Fruit fly (Drosophila melanogaster) whole organism, embryonic: ENCODE results near the gene CG4613.

Source experiments
- Adf1 ChIP-seq: fragments of 200-800 bp; sonication (Bioruptor generic); IDR thresholded peaks from 2 replicates; pipeline ENCODE4 v1.3.6; 2022; ENCODE audit warnings: missing biosample characterization, missing genetic modification characterization
- BtbVII ChIP-seq: fragments of 200-800 bp; sonication (Bioruptor generic); optimal IDR thresholded peaks from 3 replicates; lab custom pipeline; 2017; ENCODE audit warnings: missing biosample characterization, mild to moderate bottlenecking, missing genetic modification characterization
- CG12942 ChIP-seq: fragments of 200-800 bp; sonication (Bioruptor generic); optimal IDR thresholded peaks from 3 replicates; lab custom pipeline; 2016; ENCODE audit warnings: missing biosample characterization, missing genetic modification characterization
- CG1529 ChIP-seq: fragments of 200-800 bp; sonication (Bioruptor generic); optimal IDR thresholded peaks from 3 replicates; lab custom pipeline; 2018; ENCODE audit warnings: missing biosample characterization, missing genetic modification characterization
- CG1602 ChIP-seq: fragments of 200-800 bp; sonication (Bioruptor generic); optimal IDR thresholded peaks from 3 replicates; lab custom pipeline; 2016; ENCODE audit warnings: missing biosample characterization, missing genetic modification characterization
- CG1647 ChIP-seq: fragments of 200-800 bp; sonication (Bioruptor generic); optimal IDR thresholded peaks from 3 replicates; lab custom pipeline; 2016; ENCODE audit warnings: missing biosample characterization, missing genetic modification characterization
- CG18599 ChIP-seq: fragments of 200-800 bp; sonication (Bioruptor generic); optimal IDR thresholded peaks from 3 replicates; lab custom pipeline; 2017; ENCODE audit warnings: missing biosample characterization, missing genetic modification characterization, mild to moderate bottlenecking, moderate library complexity, missing genetic modification reagents
- CG31388 ChIP-seq: fragments of 200-800 bp; sonication (Bioruptor generic); optimal IDR thresholded peaks from 2 replicates; lab custom pipeline; 2016; ENCODE audit warnings: missing biosample characterization, missing genetic modification characterization
- CG32532 ChIP-seq: fragments of 200-800 bp; sonication (Bioruptor generic); IDR thresholded peaks from 2 replicates; pipeline ENCODE4 v1.3.6; 2022; ENCODE audit warnings: missing biosample characterization, missing genetic modification characterization
- CG34376 ChIP-seq: fragments of 200-800 bp; sonication (Bioruptor generic); optimal IDR thresholded peaks from 2 replicates; lab custom pipeline; 2018; ENCODE audit warnings: missing biosample characterization, mild to moderate bottlenecking, missing genetic modification characterization
- CG4707 ChIP-seq: fragments of 200-800 bp; sonication (Bioruptor generic); optimal IDR thresholded peaks from 2 replicates; lab custom pipeline; 2018; ENCODE audit warnings: missing biosample characterization, mild to moderate bottlenecking, missing genetic modification characterization, moderate library complexity
- CG6654 ChIP-seq: fragments of 200-800 bp; sonication (Bioruptor generic); optimal IDR thresholded peaks from 2 replicates; lab custom pipeline; 2017; ENCODE audit warnings: missing biosample characterization, mild to moderate bottlenecking, missing genetic modification characterization
- CG6683 ChIP-seq: fragments of 200-800 bp; sonication (Bioruptor generic); optimal IDR thresholded peaks from 2 replicates; lab custom pipeline; 2017; ENCODE audit warnings: missing biosample characterization, mild to moderate bottlenecking, missing genetic modification characterization, missing genetic modification reagents
- CG7786 ChIP-seq: fragments of 200-800 bp; sonication (Bioruptor generic); optimal IDR thresholded peaks from 2 replicates; lab custom pipeline; 2016; ENCODE audit warnings: missing biosample characterization, missing genetic modification characterization
- CG8290 ChIP-seq, 3 experiments: fragments of 200-800 bp; sonication (Bioruptor generic); optimal IDR thresholded peaks; 2 replicates each; lab custom pipeline; 2016 to 2019; ENCODE audit warnings: missing biosample characterization in 3 of 3, missing genetic modification characterization in 3 of 3, mild to moderate bottlenecking in 2 of 3, moderate library complexity in 1 of 3
- CG8388 ChIP-seq: fragments of 200-800 bp; sonication (Bioruptor generic); optimal IDR thresholded peaks from 2 replicates; lab custom pipeline; 2019; ENCODE audit warnings: missing biosample characterization, mild to moderate bottlenecking, missing genetic modification characterization, moderate library complexity
- CG8924 ChIP-seq: fragments of 200-800 bp; optimal IDR thresholded peaks from 3 replicates; lab custom pipeline; 2019; ENCODE audit warnings: missing biosample characterization, mild to moderate bottlenecking, missing genetic modification characterization, moderate library complexity
- CG9797 ChIP-seq: fragments of 200-800 bp; sonication (Bioruptor generic); optimal IDR thresholded peaks from 3 replicates; lab custom pipeline; 2018; ENCODE audit warnings: missing biosample characterization, mild to moderate bottlenecking, missing genetic modification characterization
- Doc3 ChIP-seq: fragments of 200-800 bp; sonication (Bioruptor generic); IDR thresholded peaks from 3 replicates; pipeline ENCODE4 v1.3.6; 2022; ENCODE audit warnings: missing biosample characterization, missing genetic modification characterization; ENCODE audit not compliant: partially characterized antibody
- Ets97D ChIP-seq: fragments of 200-800 bp; sonication (Bioruptor generic); optimal IDR thresholded peaks from 3 replicates; lab custom pipeline; 2016; ENCODE audit warnings: missing biosample characterization, missing genetic modification characterization
- GATAe ChIP-seq: fragments of 200-800 bp; sonication (Bioruptor generic); conservative IDR thresholded peaks from 2 replicates; pipeline ENCODE4 v1.3.6; 2022; ENCODE audit warnings: missing biosample characterization, missing genetic modification characterization
- Kr ChIP-seq: fragments of 200-800 bp; sonication (Bioruptor generic); optimal IDR thresholded peaks from 2 replicates; lab custom pipeline; 2017; ENCODE audit warnings: missing biosample characterization, mild to moderate bottlenecking, missing genetic modification characterization
- Lhr ChIP-seq: fragments of 200-800 bp; sonication (Bioruptor generic); optimal IDR thresholded peaks from 3 replicates; lab custom pipeline; 2017; ENCODE audit warnings: mild to moderate bottlenecking, missing biosample characterization, missing genetic modification reagents, missing genetic modification characterization
- NFAT ChIP-seq: fragments of 200-800 bp; sonication (Bioruptor generic); IDR thresholded peaks from 2 replicates; pipeline ENCODE4 v1.3.6; 2022; ENCODE audit warnings: missing biosample characterization, missing genetic modification characterization
- Ptx1 ChIP-seq: fragments of 200-800 bp; sonication (Bioruptor generic); IDR thresholded peaks from 2 replicates; pipeline ENCODE4 v1.3.6; 2022; ENCODE audit warnings: missing biosample characterization, missing genetic modification characterization
- Ravus ChIP-seq: fragments of 200-800 bp; sonication (Bioruptor generic); IDR thresholded peaks from 2 replicates; pipeline ENCODE4 v1.3.6; 2022; ENCODE audit warnings: missing biosample characterization, missing genetic modification characterization
- Sox100B ChIP-seq: fragments of 200-800 bp; sonication (Bioruptor generic); optimal IDR thresholded peaks from 3 replicates; lab custom pipeline; 2018; ENCODE audit warnings: missing biosample characterization, mild to moderate bottlenecking, missing genetic modification characterization
- Sry-δ ChIP-seq: fragments of 200-800 bp; sonication (Bioruptor generic); optimal IDR thresholded peaks from 2 replicates; lab custom pipeline; 2016; ENCODE audit warnings: missing biosample characterization, missing genetic modification characterization
- TFAM ChIP-seq: fragments of 200-800 bp; sonication (Bioruptor generic); optimal IDR thresholded peaks from 2 replicates; lab custom pipeline; 2017; ENCODE audit warnings: missing biosample characterization, missing genetic modification characterization, inconsistent platforms
- Xrp1 ChIP-seq: fragments of 200-800 bp; sonication (Bioruptor generic); IDR thresholded peaks from 2 replicates; pipeline ENCODE4 v1.3.6; 2022; ENCODE audit warnings: missing biosample characterization, missing genetic modification characterization
- amos ChIP-seq: fragments of 200-800 bp; sonication (Bioruptor generic); IDR thresholded peaks from 2 replicates; pipeline ENCODE4 v1.3.6; 2022; ENCODE audit warnings: missing biosample characterization, missing genetic modification characterization; ENCODE audit not compliant: partially characterized antibody
- bcd ChIP-seq: fragments of 200-800 bp; sonication (Bioruptor generic); optimal IDR thresholded peaks from 2 replicates; lab custom pipeline; 2017; ENCODE audit warnings: missing biosample characterization, mild to moderate bottlenecking, missing genetic modification characterization
- bigmax ChIP-seq: fragments of 200-800 bp; sonication (Bioruptor generic); optimal IDR thresholded peaks from 2 replicates; lab custom pipeline; 2018; ENCODE audit warnings: missing biosample characterization, mild to moderate bottlenecking, missing genetic modification characterization
- chinmo ChIP-seq: fragments of 200-800 bp; sonication (Bioruptor generic); IDR thresholded peaks from 4 replicates; pipeline ENCODE4 v1.3.6; 2022; ENCODE audit warnings: missing biosample characterization, missing genetic modification characterization; ENCODE audit not compliant: partially characterized antibody
- ci ChIP-seq: fragments of 200-800 bp; sonication (Bioruptor generic); IDR thresholded peaks from 3 replicates; pipeline ENCODE4 v1.3.6; 2022; ENCODE audit warnings: missing biosample characterization, missing genetic modification characterization
- croc ChIP-seq: fragments of 200-800 bp; sonication (Bioruptor generic); conservative IDR thresholded peaks from 3 replicates; pipeline ENCODE4 v1.3.6; 2022; ENCODE audit warnings: missing biosample characterization, missing genetic modification characterization
- ewg ChIP-seq: fragments of 200-800 bp; sonication (Bioruptor generic); optimal IDR thresholded peaks from 3 replicates; lab custom pipeline; 2017; ENCODE audit warnings: mild to moderate bottlenecking, missing biosample characterization, missing genetic modification reagents, missing genetic modification characterization
- fd3F ChIP-seq: fragments of 200-800 bp; sonication (Bioruptor generic); optimal IDR thresholded peaks from 2 replicates; lab custom pipeline; 2018; ENCODE audit warnings: missing biosample characterization, mild to moderate bottlenecking, missing genetic modification characterization, moderate library complexity
- ind ChIP-seq: fragments of 200-800 bp; sonication (Bioruptor generic); optimal IDR thresholded peaks from 3 replicates; lab custom pipeline; 2016; ENCODE audit warnings: missing biosample characterization, missing genetic modification characterization
- lab ChIP-seq: fragments of 200-800 bp; sonication (Bioruptor generic); optimal IDR thresholded peaks from 3 replicates; lab custom pipeline; 2017; ENCODE audit warnings: missing biosample characterization, missing genetic modification characterization, mild to moderate bottlenecking, moderate library complexity, missing genetic modification reagents
- lmd ChIP-seq: fragments of 200-800 bp; sonication (Bioruptor generic); IDR thresholded peaks from 2 replicates; pipeline ENCODE4 v1.3.6; 2022; ENCODE audit warnings: missing biosample characterization, missing genetic modification characterization
- lola ChIP-seq, 3 experiments: fragments of >200 bp in 2 of 3; fragments of 200-800 bp in 1 of 3; sonication (Bioruptor generic) in 1 of 3; optimal IDR thresholded peaks; 2 replicates each; lab custom pipeline; 2017 to 2019; ENCODE audit warnings: missing biosample characterization in 3 of 3, missing genetic modification characterization in 3 of 3, mild to moderate bottlenecking in 1 of 3, moderate library complexity in 1 of 3
- nmo ChIP-seq: fragments of 200-800 bp; sonication (Bioruptor generic); optimal IDR thresholded peaks from 2 replicates; lab custom pipeline; 2018; ENCODE audit warnings: missing biosample characterization, mild to moderate bottlenecking, missing genetic modification characterization, moderate library complexity
- onecut ChIP-seq: fragments of 200-800 bp; sonication (Bioruptor generic); IDR thresholded peaks from 2 replicates; pipeline ENCODE4 v1.3.6; 2022; ENCODE audit warnings: missing biosample characterization, missing genetic modification characterization
- phol ChIP-seq: fragments of 200-800 bp; sonication (Bioruptor generic); optimal IDR thresholded peaks from 3 replicates; lab custom pipeline; 2018; ENCODE audit warnings: missing biosample characterization, mild to moderate bottlenecking, missing genetic modification characterization, moderate library complexity
- sisA ChIP-seq: fragments of 200-800 bp; sonication (Bioruptor generic); IDR thresholded peaks from 2 replicates; pipeline ENCODE4 v1.3.6; 2022; ENCODE audit warnings: missing biosample characterization, missing genetic modification characterization
- twi ChIP-seq: fragments of 200-800 bp; optimal IDR thresholded peaks from 2 replicates; lab custom pipeline; 2019; ENCODE audit warnings: missing biosample characterization, mild to moderate bottlenecking, missing genetic modification characterization, moderate library complexity
- wdn ChIP-seq: fragments of 200-800 bp; sonication (Bioruptor generic); IDR thresholded peaks from 2 replicates; pipeline ENCODE4 v1.3.6; 2022; ENCODE audit warnings: missing biosample characterization, missing genetic modification characterization
- z ChIP-seq: fragments of 200-800 bp; sonication (Bioruptor generic); IDR thresholded peaks from 3 replicates; pipeline ENCODE4 v1.3.6; 2022; ENCODE audit warnings: missing biosample characterization, missing genetic modification characterization

CG4613 gene

dm6 chr3L:14550839-14551415 is 29.4 kb upstream of the CG4613 start, which contains the start of gene Gbs-70E (continued):
- TF ChIP-seq CG1602 (peak; percentile 89), Xrp1 (GFP tag; lab: Robert Waterston, UW) (peak; percentile 96), Ptx1 (peak; percentile 96), bcd (GFP tag; lab: Kevin White, UChicago) (peak; percentile 84), CG34376 (peak; percentile 92), CG1647 (peak; percentile 78), phol (peak; percentile 91), CG6654 (GFP tag; lab: Kevin White, UChicago) (peak; percentile 13), bigmax (no peak), chinmo (GFP tag; lab: Robert Waterston, UW) (peak; percentile 92), Lhr (peak; percentile 38), CG8924 (tag; lab: Kevin White, UChicago) (peak; percentile 94), Ravus (GFP tag; lab: Robert Waterston, UW) (peak; percentile 36), CG4707 (GFP tag; lab: Kevin White, UChicago) (peak; percentile 27), Sry-δ (GFP tag; lab: Kevin White, UChicago) (peak; percentile 34), CG1529 (peak; percentile 88), CG7786 (GFP tag; lab: Kevin White, UChicago) (peak; percentile 90), twi (tag; lab: Kevin White, UChicago) (peak; percentile 81), TFAM (GFP tag; lab: Kevin White, UChicago) (peak; percentile 59), wdn (GFP tag; lab: Robert Waterston, UW) (peak; percentile 85), lab (peak; percentile 92), ewg (GFP tag; lab: Kevin White, UChicago) (peak; percentile 79), nmo (GFP tag; lab: Kevin White, UChicago) (peak; percentile 93), CG12942 (peak; percentile 86), ind (peak; percentile 88), Doc3 (GFP tag; lab: Robert Waterston, UW) (no peak), Ets97D (peak; percentile 72), GATAe (GFP tag; lab: Robert Waterston, UW) (peak; percentile 75; the same call in 1 of the 2 replicates), lola (GFP tag; optimal IDR thresholded peaks at IDR 0.05; lab: Kevin White, UChicago) (peak in 1 of 3 experiments; percentile 92), onecut (peak; percentile 81), BtbVII (peak; percentile 94), amos (GFP tag; lab: Robert Waterston, UW) (no peak; the same call in 1 of the 2 replicates), NFAT (peak; percentile 75; the same call in 1 of the 2 replicates), lmd (GFP tag; lab: Robert Waterston, UW) (peak; percentile 91), Sox100B (GFP tag; lab: Kevin White, UChicago) (peak; percentile 91), Adf1 (GFP tag; lab: Robert Waterston, UW) (peak; percentile 66), croc (GFP tag; lab: Robert Waterston, UW) (peak; percentile 79), CG32532 (peak; percentile 92), ci (peak; percentile 90), CG8388 (peak; percentile 93), fd3F (GFP tag; lab: Kevin White, UChicago) (peak; percentile 85), Kr (GFP tag; lab: Kevin White, UChicago) (peak; percentile 84), CG18599 (GFP tag; lab: Kevin White, UChicago) (peak; percentile 92), z (GFP tag; lab: Robert Waterston, UW) (peak; percentile 76; the same call in 2 of the 3 replicates), CG9797 (GFP tag; lab: Kevin White, UChicago) (peak; percentile 10), CG6683 (GFP tag; lab: Kevin White, UChicago) (peak; percentile 67), CG8290 (GFP tag; optimal IDR thresholded peaks at IDR 0.05; lab: Kevin White, UChicago) (peak; percentile 73), CG8290 (tag; optimal IDR thresholded peaks at IDR 0.05; lab: Kevin White, UChicago) (peak; percentile 33 to 40), CG31388 (peak; percentile 48), sisA (peak; percentile 87)
